Fruit fly (Drosophila melanogaster) whole organism, pupa: ENCODE measurements around the gene plum.

Experiments
- CG10348 ChIP-seq: fragments of 200-800 bp; sonication (Bioruptor generic); IDR thresholded peaks from 2 replicates; pipeline ENCODE4 v1.3.6; 2022; ENCODE audit warnings: missing biosample characterization, missing genetic modification characterization
- CG12605 ChIP-seq: fragments of 200-800 bp; sonication (Bioruptor generic); IDR thresholded peaks from 2 replicates; pipeline ENCODE4 v1.3.6; 2022; ENCODE audit warnings: missing biosample characterization, missing genetic modification characterization
- CG13204 ChIP-seq: fragments of 200-800 bp; sonication (Bioruptor generic); optimal IDR thresholded peaks from 2 replicates; lab custom pipeline; 2018; ENCODE audit warnings: missing biosample characterization, mild to moderate bottlenecking, missing genetic modification characterization, moderate library complexity
- CG14655 ChIP-seq: fragments of 200-800 bp; sonication (Bioruptor generic); optimal IDR thresholded peaks from 3 replicates; lab custom pipeline; 2017; ENCODE audit warnings: mild to moderate bottlenecking, missing biosample characterization, missing genetic modification reagents, missing genetic modification characterization
- CG15710 ChIP-seq: fragments of 200-800 bp; sonication (Bioruptor generic); optimal IDR thresholded peaks from 2 replicates; lab custom pipeline; 2018; ENCODE audit warnings: missing biosample characterization, mild to moderate bottlenecking, missing genetic modification characterization, moderate library complexity
- CG17806 ChIP-seq: fragments of 200-800 bp; sonication (Bioruptor generic); optimal IDR thresholded peaks from 2 replicates; lab custom pipeline; 2018; ENCODE audit warnings: missing biosample characterization, mild to moderate bottlenecking, missing genetic modification characterization, moderate library complexity
- CG32121 ChIP-seq: fragments of 200-800 bp; sonication (Bioruptor generic); IDR thresholded peaks from 2 replicates; pipeline ENCODE4 v1.3.6; 2022; ENCODE audit warnings: missing biosample characterization, missing genetic modification characterization
- CG34367 ChIP-seq: fragments of 200-800 bp; sonication (Bioruptor generic); optimal IDR thresholded peaks from 2 replicates; lab custom pipeline; 2018; ENCODE audit warnings: missing biosample characterization, mild to moderate bottlenecking, missing genetic modification characterization
- CG4496 ChIP-seq: fragments of 200-800 bp; sonication (Bioruptor generic); IDR thresholded peaks from 3 replicates; pipeline ENCODE4 v1.3.6; 2022; ENCODE audit warnings: missing biosample characterization, missing genetic modification characterization
- CG8159 ChIP-seq: fragments of 200-800 bp; sonication (Bioruptor generic); optimal IDR thresholded peaks from 3 replicates; lab custom pipeline; 2018; ENCODE audit warnings: missing biosample characterization, mild to moderate bottlenecking, missing genetic modification characterization, moderate library complexity
- CG8301 ChIP-seq: fragments of 200-800 bp; sonication (Bioruptor generic); optimal IDR thresholded peaks from 2 replicates; lab custom pipeline; 2018; ENCODE audit warnings: missing biosample characterization, mild to moderate bottlenecking, missing genetic modification characterization
- CG9948 ChIP-seq: fragments of 200-800 bp; sonication (Bioruptor generic); optimal IDR thresholded peaks from 2 replicates; lab custom pipeline; 2018; ENCODE audit warnings: missing biosample characterization, mild to moderate bottlenecking, missing genetic modification characterization, moderate library complexity
- D1 ChIP-seq: fragments of 200-800 bp; sonication (Bioruptor generic); optimal IDR thresholded peaks from 2 replicates; lab custom pipeline; 2018; ENCODE audit warnings: missing biosample characterization, mild to moderate bottlenecking, missing genetic modification characterization, moderate library complexity
- EcR ChIP-seq: fragments of 200-800 bp; sonication (Bioruptor generic); optimal IDR thresholded peaks from 3 replicates; lab custom pipeline; 2019; ENCODE audit warnings: missing biosample characterization, missing genetic modification characterization, mild to moderate bottlenecking, moderate library complexity, missing genetic modification reagents
- Ets98B ChIP-seq: fragments of 200-800 bp; sonication (Bioruptor generic); IDR thresholded peaks from 2 replicates; pipeline ENCODE4 v1.3.6; 2022; ENCODE audit warnings: missing biosample characterization, missing genetic modification characterization
- Pif1A ChIP-seq: fragments of 200-800 bp; sonication (Bioruptor generic); optimal IDR thresholded peaks from 3 replicates; lab custom pipeline; 2016; ENCODE audit warnings: missing biosample characterization, missing genetic modification characterization
- Pif1B ChIP-seq: fragments of 200-800 bp; sonication (Bioruptor generic); optimal IDR thresholded peaks from 3 replicates; lab custom pipeline; 2016; ENCODE audit warnings: missing biosample characterization, missing genetic modification characterization
- Snoo ChIP-seq: fragments of 200-800 bp; sonication (Bioruptor generic); optimal IDR thresholded peaks from 3 replicates; lab custom pipeline; 2017; ENCODE audit warnings: missing biosample characterization, mild to moderate bottlenecking, missing genetic modification characterization, inconsistent platforms
- fd96Ca ChIP-seq: fragments of 200-800 bp; sonication (Bioruptor generic); IDR thresholded peaks from 3 replicates; pipeline ENCODE4 v1.3.6; 2022; ENCODE audit warnings: missing biosample characterization, missing genetic modification characterization
- gl ChIP-seq: fragments of 200-800 bp; sonication (Bioruptor generic); optimal IDR thresholded peaks from 2 replicates; lab custom pipeline; 2018; ENCODE audit warnings: missing biosample characterization, mild to moderate bottlenecking, missing genetic modification characterization
- rn ChIP-seq: fragments of 200-800 bp; sonication (Bioruptor generic); IDR thresholded peaks from 2 replicates; pipeline ENCODE4 v1.3.6; 2022; ENCODE audit warnings: missing biosample characterization, missing genetic modification characterization

The plum gene

dm6 chr3R:26548964-26549363 lies 13.9 kb upstream of the plum start:
- peak; percentile 82 for TF ChIP-seq CG4496 (GFP tag; lab: Robert Waterston, UW)
- TF ChIP-seq D1 (tag; lab: Kevin White, UChicago) = no peak
- no peak for TF ChIP-seq CG17806
- TF ChIP-seq Pif1A (GFP tag; lab: Kevin White, UChicago) = peak; percentile 8
- peak; percentile 62; the same call in 1 of the 3 replicates for TF ChIP-seq fd96Ca (GFP tag; lab: Robert Waterston, UW)
- TF ChIP-seq Pif1B (GFP tag; lab: Kevin White, UChicago) = no peak
- no peak for TF ChIP-seq EcR (GFP tag; lab: Kevin White, UChicago)
- peak; percentile 27 for TF ChIP-seq CG14655 (GFP tag; lab: Kevin White, UChicago)
- no peak for TF ChIP-seq Snoo
- peak; percentile 15 for TF ChIP-seq CG8301 (tag; lab: Kevin White, UChicago)
- TF ChIP-seq Ets98B = peak; percentile 67
- TF ChIP-seq CG9948 (tag; lab: Kevin White, UChicago) = peak; percentile 9
- no peak for TF ChIP-seq CG15710
- TF ChIP-seq CG10348 = no peak
- TF ChIP-seq rn (GFP tag; lab: Robert Waterston, UW) = 0 out of 2 replicates have a peak, but pooled peaks have one; percentile 16
- TF ChIP-seq CG34367 = no peak
- TF ChIP-seq CG32121 (GFP tag; lab: Robert Waterston, UW) = 0 out of 2 replicates have a peak, but pooled peaks have one; percentile 32
- peak; percentile 54 for TF ChIP-seq CG12605 (GFP tag; lab: Robert Waterston, UW)
- no peak for TF ChIP-seq gl

DNA sequence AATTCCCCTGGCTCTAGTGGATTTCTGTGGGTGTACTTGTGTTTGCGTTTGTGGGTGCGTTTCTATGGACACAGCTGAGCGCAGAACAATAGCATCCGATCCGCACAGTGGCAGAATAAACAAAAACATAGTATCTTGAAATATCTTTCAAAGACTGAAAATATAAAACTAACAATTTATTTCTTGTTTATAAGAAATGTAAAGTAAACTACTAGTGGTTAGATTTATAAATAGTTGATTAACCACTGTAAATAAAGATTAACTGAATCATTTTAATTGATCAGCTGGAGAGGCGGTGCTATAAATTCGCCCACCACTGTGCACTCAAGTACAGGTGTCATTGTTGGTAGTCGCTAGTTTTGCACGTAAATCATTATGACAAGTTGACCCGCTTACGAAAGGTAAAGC lies 12.6 kb upstream of the plum start:
- TF ChIP-seq CG10348 (peak; percentile 39; the same call in 1 of the 2 replicates), EcR (GFP tag; lab: Kevin White, UChicago) (no peak), CG32121 (GFP tag; lab: Robert Waterston, UW) (peak; percentile 80), CG8159 (peak; percentile 19), CG17806 (peak; percentile 4), Ets98B (peak; percentile 27; the same call in 1 of the 2 replicates), fd96Ca (GFP tag; lab: Robert Waterston, UW) (peak; percentile 67; the same call in 2 of the 3 replicates), gl (no peak), rn (GFP tag; lab: Robert Waterston, UW) (peak; percentile 48; the same call in 1 of the 2 replicates), D1 (tag; lab: Kevin White, UChicago) (no peak), CG4496 (GFP tag; lab: Robert Waterston, UW) (peak; percentile 35; the same call in 1 of the 3 replicates), Snoo (no peak), CG8301 (tag; lab: Kevin White, UChicago) (peak; percentile 64), CG13204 (GFP tag; lab: Kevin White, UChicago) (no peak), CG12605 (GFP tag; lab: Robert Waterston, UW) (no peak), Pif1A (GFP tag; lab: Kevin White, UChicago) (peak; percentile 28), CG9948 (tag; lab: Kevin White, UChicago) (peak; percentile 11), CG15710 (peak; percentile 1), CG14655 (GFP tag; lab: Kevin White, UChicago) (peak; percentile 64), Pif1B (GFP tag; lab: Kevin White, UChicago) (no peak), CG34367 (no peak)

DNA sequence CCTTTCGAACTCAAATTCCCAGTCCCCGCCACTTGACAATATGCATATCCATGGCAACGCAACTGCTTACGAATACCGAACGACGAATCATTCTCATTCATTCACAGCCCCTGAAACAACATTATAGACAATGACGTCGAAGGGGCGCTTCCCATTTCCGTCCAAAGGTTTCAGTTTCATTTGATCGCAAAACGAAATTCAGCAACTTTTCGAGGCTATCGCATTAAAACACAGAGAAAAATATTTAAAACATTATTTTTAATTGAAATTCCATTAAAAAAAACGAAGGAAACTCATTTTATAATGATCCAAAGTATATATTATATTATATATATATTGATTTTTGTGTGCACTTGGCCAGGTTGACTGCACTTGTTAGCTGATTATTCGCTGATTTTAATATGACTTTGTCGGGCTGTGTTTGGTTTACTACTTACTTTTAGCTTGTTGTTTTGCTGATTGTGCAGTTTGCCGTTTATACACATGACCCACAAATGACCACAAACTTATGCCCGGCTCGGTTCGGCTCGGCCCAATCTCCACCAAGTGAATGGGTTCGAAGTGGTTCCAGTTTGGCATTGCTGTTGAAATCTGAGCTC lies 11.4 kb upstream of the plum start:
- TF ChIP-seq Pif1A (GFP tag; lab: Kevin White, UChicago) (no peak), fd96Ca (GFP tag; lab: Robert Waterston, UW) (no peak)

dm6 chr3R:26543441-26543826 lies 8.4 kb upstream of the plum start:
- no peak for TF ChIP-seq Pif1B (GFP tag; lab: Kevin White, UChicago)
- TF ChIP-seq Pif1A (GFP tag; lab: Kevin White, UChicago) = no peak
- peak; percentile 57 for TF ChIP-seq CG8159
- peak; percentile 59; the same call in 1 of the 3 replicates for TF ChIP-seq CG4496 (GFP tag; lab: Robert Waterston, UW)
- TF ChIP-seq CG14655 (GFP tag; lab: Kevin White, UChicago) = peak; percentile 55
- TF ChIP-seq rn (GFP tag; lab: Robert Waterston, UW) = no peak
- TF ChIP-seq fd96Ca (GFP tag; lab: Robert Waterston, UW) = peak; percentile 68; the same call in 2 of the 3 replicates
- TF ChIP-seq CG13204 (GFP tag; lab: Kevin White, UChicago) = peak; percentile 41
- peak; percentile 60 for TF ChIP-seq gl
- no peak for TF ChIP-seq CG10348
- peak; percentile 42 for TF ChIP-seq CG34367
- TF ChIP-seq EcR (GFP tag; lab: Kevin White, UChicago) = peak; percentile 31
- TF ChIP-seq CG15710 = peak; percentile 31
- peak; percentile 40 for TF ChIP-seq CG17806
- TF ChIP-seq CG9948 (tag; lab: Kevin White, UChicago) = peak; percentile 35
- no peak for TF ChIP-seq D1 (tag; lab: Kevin White, UChicago)
- peak; percentile 39; the same call in 1 of the 2 replicates for TF ChIP-seq Ets98B
- peak; percentile 35 for TF ChIP-seq CG8301 (tag; lab: Kevin White, UChicago)
- 0 out of 2 replicates have a peak, but pooled peaks have one; percentile 24 for TF ChIP-seq CG32121 (GFP tag; lab: Robert Waterston, UW)
- no peak for TF ChIP-seq Snoo
- peak; percentile 60 for TF ChIP-seq CG12605 (GFP tag; lab: Robert Waterston, UW)
- TF ChIP-seq, all 21 proteins: peak for 15

DNA sequence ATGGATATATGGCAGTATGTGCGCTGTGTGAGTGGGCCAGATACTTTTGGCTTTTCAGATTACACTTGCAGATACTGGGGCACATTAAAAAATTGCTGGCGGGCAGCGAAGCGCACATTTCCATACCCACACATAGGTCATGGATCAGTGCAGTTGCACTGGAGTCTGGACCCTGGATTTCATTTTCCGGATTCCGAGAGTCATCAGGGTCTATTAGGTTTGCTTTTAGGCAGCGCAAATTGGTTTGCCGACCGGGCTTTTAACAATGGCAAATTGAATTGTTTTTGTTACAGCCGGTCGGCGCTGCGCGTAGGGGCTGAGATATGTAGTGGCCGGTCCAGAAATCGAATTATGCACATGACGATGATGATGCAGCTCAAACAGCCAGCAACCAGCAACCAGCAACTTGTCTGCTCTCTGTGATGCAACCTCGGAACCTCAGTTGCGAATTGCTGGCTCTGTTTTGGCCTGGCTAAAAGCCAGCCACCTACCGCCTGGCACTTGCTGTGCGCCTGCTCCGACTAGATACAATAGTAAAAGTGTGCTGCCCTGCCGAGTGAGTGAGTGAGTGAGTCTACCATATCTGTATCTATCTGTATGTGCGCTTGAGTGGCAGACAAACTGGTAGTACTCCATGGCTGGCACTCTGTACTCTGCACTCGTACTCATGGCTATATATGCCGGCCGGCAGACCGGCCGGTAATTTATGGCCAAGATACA lies 7.9 kb upstream of the plum start:
- TF ChIP-seq CG34367 (no peak), fd96Ca (GFP tag; lab: Robert Waterston, UW) (peak; percentile 74), D1 (tag; lab: Kevin White, UChicago) (no peak), CG9948 (tag; lab: Kevin White, UChicago) (peak; percentile 23), Snoo (no peak), EcR (GFP tag; lab: Kevin White, UChicago) (peak; percentile 31), CG13204 (GFP tag; lab: Kevin White, UChicago) (no peak), CG12605 (GFP tag; lab: Robert Waterston, UW) (no peak; the same call in 1 of the 2 replicates), Pif1B (GFP tag; lab: Kevin White, UChicago) (no peak), gl (no peak), CG14655 (GFP tag; lab: Kevin White, UChicago) (peak; percentile 62), Pif1A (GFP tag; lab: Kevin White, UChicago) (no peak), CG15710 (peak; percentile 27), CG4496 (GFP tag; lab: Robert Waterston, UW) (peak; percentile 63; the same call in 2 of the 3 replicates), Ets98B (no peak), CG8301 (tag; lab: Kevin White, UChicago) (peak; percentile 34), CG17806 (peak; percentile 39), CG8159 (peak; percentile 59), CG10348 (no peak), CG32121 (GFP tag; lab: Robert Waterston, UW) (peak; percentile 44; the same call in 1 of the 2 replicates)
